Comparison of ENCODE assay signal across 5 worm cellular contexts in the genomic region with DNA sequence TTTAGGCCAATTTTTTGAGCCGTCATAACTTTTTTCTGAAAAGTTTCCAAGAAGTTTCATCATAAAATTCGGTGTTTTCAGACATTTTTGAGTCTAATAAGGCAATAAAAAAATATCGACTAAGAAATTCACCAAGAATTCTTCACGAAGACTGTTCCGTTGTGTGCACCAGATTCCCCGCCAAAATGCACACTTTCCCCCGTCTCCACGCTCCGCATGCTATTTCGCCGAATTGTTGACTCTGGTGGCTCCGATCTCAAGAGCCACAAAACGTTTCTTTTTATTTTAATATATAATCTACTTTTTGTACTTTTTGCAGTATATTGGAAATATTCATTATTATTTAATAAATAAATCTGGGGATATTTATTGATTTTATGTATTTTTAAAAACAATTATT.
TF ChIP-seq lines count a peak whose summit lies in the region.

No protein-coding gene starts in this region.

TF ChIP-seq in whole organism, L1 larva, 84 proteins besides CTCF, POLR2A, EP300 and RAD21:
- TF ChIP-seq F16B12.6 (tag; optimal IDR thresholded peaks at IDR 0.05; lab: Kevin White, UChicago) (peak; percentile 77), egl-13 (tag; optimal IDR thresholded peaks at IDR 0.05; lab: Kevin White, UChicago) (peak; percentile 11), aly-2 (tag; optimal IDR thresholded peaks at IDR 0.05; lab: Kevin White, UChicago) (no peak), nhr-84 (tag; optimal IDR thresholded peaks at IDR 0.05; lab: Kevin White, UChicago) (no peak), nhr-85 (tag; lab: Kevin White, UChicago) (peak; percentile 39)

TF ChIP-seq in whole organism, L3 larva, 47 proteins besides CTCF, POLR2A, EP300 and RAD21:
- TF ChIP-seq elt-2 (tag; optimal IDR thresholded peaks at IDR 0.05; lab: Kevin White, UChicago): peak; percentile 4
- TF ChIP-seq sea-2 (GFP tag; optimal IDR thresholded peaks at IDR 0.05; lab: Kevin White, UChicago): no peak
- no peak for TF ChIP-seq ceh-28 (tag; optimal IDR thresholded peaks at IDR 0.05; lab: Kevin White, UChicago)
- TF ChIP-seq pha-4 (tag; optimal IDR thresholded peaks at IDR 0.05; lab: Kevin White, UChicago): peak; percentile 30

TF ChIP-seq in whole organism, L4 larva, 104 proteins besides CTCF, POLR2A, EP300 and RAD21:
- TF ChIP-seq daf-16 (GFP tag; optimal IDR thresholded peaks at IDR 0.05; lab: Kevin White, UChicago) (no peak), daf-16 (tag; optimal IDR thresholded peaks at IDR 0.05; lab: Kevin White, UChicago) (peak; percentile 17), T26A8.4 (GFP tag; IDR thresholded peaks at IDR 0.05; lab: Robert Waterston, UW) (no peak)

TF ChIP-seq in whole organism, mixed stage, embryonic, 35 proteins besides CTCF, POLR2A, EP300 and RAD21:
- TF ChIP-seq ceh-43 (GFP tag; optimal IDR thresholded peaks at IDR 0.05; lab: Kevin White, UChicago) (peak; percentile 6), pha-4 (tag; optimal IDR thresholded peaks at IDR 0.05; lab: Kevin White, UChicago) (peak; percentile 26), nhr-12 (tag; optimal IDR thresholded peaks at IDR 0.05; lab: Kevin White, UChicago) (no peak), elt-1 (tag; optimal IDR thresholded peaks at IDR 0.05; lab: Kevin White, UChicago; ENCODE audit: borderline replicate concordance, insufficient read depth) (no peak), nhr-237 (tag; optimal IDR thresholded peaks at IDR 0.05; lab: Kevin White, UChicago) (no peak), blmp-1 (tag; optimal IDR thresholded peaks at IDR 0.05; lab: Kevin White, UChicago) (no peak), tbx-8 (GFP tag; optimal IDR thresholded peaks at IDR 0.05; lab: Kevin White, UChicago) (no peak)

TF ChIP-seq in whole organism, young adult, 124 proteins besides CTCF, POLR2A, EP300 and RAD21:
- TF ChIP-seq hmg-1.2 (GFP tag; IDR thresholded peaks at IDR 0.05; lab: Robert Waterston, UW) (peak; percentile 64; the same call in 1 of the 2 replicates), lin-35 (GFP tag; optimal IDR thresholded peaks at IDR 0.05; lab: Kevin White, UChicago) (no peak), ztf-25 (GFP tag; IDR thresholded peaks at IDR 0.05; lab: Robert Waterston, UW) (no peak)
